Fruit fly (Drosophila melanogaster): ENCODE measurements around the gene CG4709.

The CG4709 gene

DNA sequence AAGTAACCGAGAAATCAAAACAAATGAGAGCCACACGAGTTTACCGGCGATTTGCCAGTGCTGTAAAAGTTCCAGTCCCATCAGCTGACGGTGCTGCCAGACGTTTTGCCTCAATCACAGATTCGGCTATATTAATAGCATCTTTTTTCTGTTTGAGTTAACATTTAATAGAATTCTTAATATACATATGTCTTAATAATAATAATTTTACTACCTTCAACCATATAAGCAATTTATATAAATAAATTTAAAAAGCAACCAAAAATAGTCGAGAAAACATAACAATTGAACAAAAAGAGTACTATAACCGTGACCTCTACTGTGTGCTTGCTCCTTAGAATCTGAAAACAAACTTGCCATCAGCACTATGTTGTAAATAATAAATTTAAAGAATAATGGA, at the start of gene CG4709, which contains the start of gene CG13126:
Gene CG4709, plus strand, starts transcription at position 207 of the 400 bp plus-strand sequence.
Gene CG13126, minus strand, starts transcription at position 63 of the 400 bp plus-strand sequence.
- TF ChIP-seq psq (optimal IDR thresholded peaks at IDR 0.05) (no peak), usp (GFP tag; optimal IDR thresholded peaks at IDR 0.05) (no peak), CG8478 (optimal IDR thresholded peaks at IDR 0.05) (no peak), Dll (optimal IDR thresholded peaks at IDR 0.05) (no peak), pan (optimal IDR thresholded peaks at IDR 0.05) (no peak), EcR (GFP tag; optimal IDR thresholded peaks at IDR 0.05) (no peak)

DNA sequence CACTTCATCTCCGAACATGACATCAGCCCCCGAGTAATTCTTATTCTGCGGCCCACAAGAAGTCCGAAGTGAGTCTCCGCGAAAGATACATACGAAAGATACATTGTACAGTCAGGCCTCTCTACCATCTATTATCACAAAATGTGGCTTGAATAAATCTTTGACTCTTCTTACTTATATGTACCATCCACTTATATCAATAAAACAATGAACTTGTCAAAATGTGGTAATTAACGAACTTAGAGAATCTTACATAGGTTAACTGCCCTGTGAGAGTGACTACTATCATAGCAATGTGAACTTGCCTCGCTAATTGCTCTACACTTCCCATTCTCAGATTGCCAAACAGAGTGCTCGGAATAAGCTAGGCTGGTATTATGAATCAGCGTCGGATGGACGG, 47.5 kb upstream of the CG4709 start:
- TF ChIP-seq EcR (GFP tag; optimal IDR thresholded peaks at IDR 0.05), result no peak
- TF ChIP-seq psq (optimal IDR thresholded peaks at IDR 0.05), result no peak
- no peak for TF ChIP-seq CG8478 (optimal IDR thresholded peaks at IDR 0.05)
- no peak for TF ChIP-seq Dll (optimal IDR thresholded peaks at IDR 0.05)
- no peak for TF ChIP-seq usp (GFP tag; optimal IDR thresholded peaks at IDR 0.05)
- no peak for TF ChIP-seq pan (optimal IDR thresholded peaks at IDR 0.05)

DNA sequence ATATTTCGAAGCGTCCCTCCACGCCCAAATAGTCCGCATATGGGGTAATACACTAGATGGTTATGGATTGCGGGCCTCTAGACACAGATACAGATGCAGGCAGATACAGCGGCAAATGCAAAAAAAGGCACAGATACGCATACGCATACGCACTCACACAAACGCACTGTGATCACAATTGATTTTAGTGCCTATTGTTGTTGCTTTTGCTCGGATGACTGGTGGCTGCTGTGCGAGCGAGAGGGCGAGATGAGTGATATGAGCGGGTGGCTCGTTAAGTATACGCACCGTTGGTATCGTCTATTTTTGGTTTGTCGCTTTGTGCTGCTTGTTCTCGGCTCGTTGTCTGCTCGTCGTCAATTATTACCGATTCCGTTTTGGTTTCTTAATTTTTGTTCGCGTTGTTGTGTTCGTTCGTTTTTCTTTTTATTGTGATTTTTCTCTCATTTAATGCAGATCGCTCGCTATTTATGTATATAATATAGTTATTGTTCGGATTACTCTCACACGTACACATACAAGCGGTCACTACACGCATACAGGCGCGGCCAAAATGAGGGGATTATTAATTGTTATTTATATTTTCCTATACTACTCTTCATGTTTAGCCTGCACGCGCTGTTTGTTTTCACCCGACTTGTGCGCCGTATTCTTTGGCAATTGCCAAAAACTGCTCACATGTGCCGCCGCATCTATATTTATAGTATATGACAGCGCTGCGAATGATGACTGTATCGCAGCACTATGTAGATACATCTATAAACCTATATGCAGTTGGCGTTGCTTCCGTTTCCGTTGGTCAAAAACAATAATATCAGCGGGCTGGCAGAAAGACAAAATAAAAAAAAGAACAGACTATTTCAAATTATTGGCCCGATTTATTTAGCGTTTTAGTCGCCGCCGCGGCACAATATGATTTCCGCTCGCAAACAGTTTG, 46.5 kb upstream of the CG4709 start:
- no peak for TF ChIP-seq CG8478 (optimal IDR thresholded peaks at IDR 0.05)
- no peak for TF ChIP-seq psq (optimal IDR thresholded peaks at IDR 0.05)
- TF ChIP-seq usp (GFP tag; optimal IDR thresholded peaks at IDR 0.05), result no peak
- no peak for TF ChIP-seq EcR (GFP tag; optimal IDR thresholded peaks at IDR 0.05)
- no peak for TF ChIP-seq Dll (optimal IDR thresholded peaks at IDR 0.05)
- TF ChIP-seq pan (optimal IDR thresholded peaks at IDR 0.05), result no peak

DNA sequence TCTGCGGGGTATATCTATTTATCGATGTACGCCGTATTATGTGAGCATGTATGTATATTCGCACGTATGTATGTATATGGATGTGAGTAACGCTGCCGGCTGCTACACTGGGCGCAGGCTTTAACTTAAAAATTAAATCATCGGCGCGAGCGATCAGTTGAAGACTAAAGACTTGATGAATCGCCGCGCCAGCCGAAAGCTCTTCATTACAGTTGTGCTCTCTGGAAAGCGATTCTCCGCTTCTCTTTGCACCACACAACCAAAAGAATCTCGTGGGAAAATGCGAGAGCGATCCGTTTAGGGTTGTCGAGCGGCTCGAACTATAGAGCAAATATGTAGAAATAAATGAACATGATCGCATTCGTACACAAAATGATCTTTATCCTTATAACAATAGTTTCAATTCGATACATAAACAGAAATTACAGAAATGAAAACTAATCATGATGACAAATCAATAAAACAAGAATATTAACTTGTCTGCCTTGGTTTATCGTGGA, 45.6 kb upstream of the CG4709 start, which contains the start of gene CG13124:
Gene CG13124, minus strand, starts transcription at position 166 of the 500 bp plus-strand sequence.
- TF ChIP-seq Dll (optimal IDR thresholded peaks at IDR 0.05) (no peak), usp (GFP tag; optimal IDR thresholded peaks at IDR 0.05) (no peak), EcR (GFP tag; optimal IDR thresholded peaks at IDR 0.05) (no peak), psq (optimal IDR thresholded peaks at IDR 0.05) (no peak), pan (optimal IDR thresholded peaks at IDR 0.05) (no peak), CG8478 (optimal IDR thresholded peaks at IDR 0.05) (no peak)

DNA sequence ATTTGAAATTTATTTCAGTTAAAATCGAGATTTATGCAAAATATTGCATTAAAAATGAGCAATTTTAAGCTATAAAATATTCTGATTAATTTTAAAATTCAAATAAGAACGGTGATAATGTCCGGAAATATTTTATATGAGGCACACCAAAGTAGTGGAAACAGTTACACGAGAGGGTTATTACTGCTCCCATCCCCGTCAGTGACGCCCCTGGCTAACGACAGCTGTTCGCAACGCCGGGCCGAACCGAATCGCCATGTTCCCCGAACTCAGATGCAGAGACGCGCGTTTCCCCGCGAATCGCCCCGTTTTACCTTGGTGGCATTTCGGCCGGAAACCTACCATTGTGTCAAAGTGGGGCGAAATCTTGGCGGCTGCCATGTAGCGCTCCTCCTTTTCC, 42.3 kb upstream of the CG4709 start:
- TF ChIP-seq usp (GFP tag; optimal IDR thresholded peaks at IDR 0.05), result no peak
- no peak for TF ChIP-seq psq (optimal IDR thresholded peaks at IDR 0.05)
- no peak for TF ChIP-seq EcR (GFP tag; optimal IDR thresholded peaks at IDR 0.05)
- TF ChIP-seq CG8478 (optimal IDR thresholded peaks at IDR 0.05), result no peak
- TF ChIP-seq pan (optimal IDR thresholded peaks at IDR 0.05), result no peak
- no peak for TF ChIP-seq Dll (optimal IDR thresholded peaks at IDR 0.05)

DNA sequence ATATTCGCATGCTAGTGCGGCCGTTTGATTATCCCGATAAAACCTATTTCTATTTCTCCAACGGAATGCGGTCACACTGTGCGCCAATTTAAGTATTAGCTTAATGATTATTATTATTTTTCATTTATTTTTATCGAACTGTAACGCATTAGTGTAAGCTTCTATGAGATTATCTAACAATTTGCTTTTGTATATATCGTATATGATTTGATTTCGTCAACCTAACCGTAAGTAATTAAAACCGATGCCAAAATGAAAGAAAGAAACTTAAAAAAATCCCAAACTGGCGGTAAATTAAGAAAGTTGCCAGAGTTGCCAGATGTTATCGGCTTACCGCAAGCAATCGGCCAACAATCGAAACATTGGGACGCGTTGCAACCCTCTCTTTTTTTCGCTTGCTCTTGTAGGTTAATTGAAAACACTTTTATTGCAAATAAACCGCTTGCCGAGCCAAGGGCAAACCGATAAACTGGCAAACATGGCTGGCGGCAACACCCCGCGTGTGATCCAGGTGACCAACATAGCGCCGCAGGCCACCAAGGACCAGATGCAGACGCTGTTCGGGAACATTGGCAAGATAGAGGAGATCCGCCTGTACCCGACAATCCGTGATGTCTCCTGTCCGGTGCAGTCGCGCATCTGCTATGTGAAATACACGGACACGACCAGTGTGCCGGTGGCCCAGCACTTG, 41.4 kb upstream of the CG4709 start, which contains the start of the genes Etl1 and Srp54:
Gene Etl1, minus strand, starts transcription at position 39 of the 691 bp plus-strand sequence.
Gene Srp54, plus strand, starts transcription at position 342 of the 691 bp plus-strand sequence.
- TF ChIP-seq psq (optimal IDR thresholded peaks at IDR 0.05), result no peak
- no peak for TF ChIP-seq pan (optimal IDR thresholded peaks at IDR 0.05)
- no peak for TF ChIP-seq usp (GFP tag; optimal IDR thresholded peaks at IDR 0.05)
- TF ChIP-seq EcR (GFP tag; optimal IDR thresholded peaks at IDR 0.05), result no peak
- no peak for TF ChIP-seq Dll (optimal IDR thresholded peaks at IDR 0.05)
- no peak for TF ChIP-seq CG8478 (optimal IDR thresholded peaks at IDR 0.05)

DNA sequence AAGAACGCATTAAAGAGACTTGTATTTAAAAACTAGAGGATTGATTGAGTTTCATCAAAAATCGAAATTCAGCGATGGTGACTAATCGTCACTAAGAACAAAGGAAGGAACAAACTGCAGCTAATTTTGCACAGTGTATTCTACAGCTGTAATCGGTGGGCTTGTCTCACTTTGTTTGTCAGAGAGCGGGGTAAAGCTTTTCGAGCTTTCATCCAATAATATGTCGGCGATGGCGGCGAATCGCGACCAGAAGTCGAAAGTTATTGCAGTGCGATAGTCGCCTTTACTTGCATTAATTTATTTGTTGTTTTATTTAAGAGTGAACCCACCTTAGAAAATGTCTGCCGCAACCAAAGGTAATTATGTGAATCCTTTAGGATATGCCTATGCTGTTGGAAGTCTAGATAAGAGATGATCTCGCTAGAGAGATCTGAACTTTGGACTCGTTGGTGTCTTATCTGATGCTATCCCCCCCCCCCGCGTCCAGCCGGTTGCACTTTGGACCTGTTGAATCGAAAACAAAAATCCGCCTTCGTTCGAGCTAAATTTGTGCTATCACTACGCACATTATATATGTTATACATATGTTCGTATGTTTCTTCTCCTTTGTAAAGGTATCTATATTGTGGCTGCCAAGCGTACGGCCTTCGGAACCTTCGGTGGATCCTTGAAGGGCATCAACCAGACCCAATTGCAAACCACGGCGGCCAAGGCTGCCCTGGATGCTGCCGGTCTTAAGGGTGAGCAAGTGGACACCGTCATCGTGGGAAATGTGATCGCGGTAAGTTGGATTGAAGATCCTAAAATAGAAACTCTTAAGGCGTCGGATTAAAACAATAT, 38.9 kb upstream of the CG4709 start, which contains the start of gene yip2:
Gene yip2, plus strand, starts transcription at position 243 of the 840 bp plus-strand sequence.
- TF ChIP-seq CG8478 (optimal IDR thresholded peaks at IDR 0.05), result no peak
- TF ChIP-seq usp (GFP tag; optimal IDR thresholded peaks at IDR 0.05), result no peak

DNA sequence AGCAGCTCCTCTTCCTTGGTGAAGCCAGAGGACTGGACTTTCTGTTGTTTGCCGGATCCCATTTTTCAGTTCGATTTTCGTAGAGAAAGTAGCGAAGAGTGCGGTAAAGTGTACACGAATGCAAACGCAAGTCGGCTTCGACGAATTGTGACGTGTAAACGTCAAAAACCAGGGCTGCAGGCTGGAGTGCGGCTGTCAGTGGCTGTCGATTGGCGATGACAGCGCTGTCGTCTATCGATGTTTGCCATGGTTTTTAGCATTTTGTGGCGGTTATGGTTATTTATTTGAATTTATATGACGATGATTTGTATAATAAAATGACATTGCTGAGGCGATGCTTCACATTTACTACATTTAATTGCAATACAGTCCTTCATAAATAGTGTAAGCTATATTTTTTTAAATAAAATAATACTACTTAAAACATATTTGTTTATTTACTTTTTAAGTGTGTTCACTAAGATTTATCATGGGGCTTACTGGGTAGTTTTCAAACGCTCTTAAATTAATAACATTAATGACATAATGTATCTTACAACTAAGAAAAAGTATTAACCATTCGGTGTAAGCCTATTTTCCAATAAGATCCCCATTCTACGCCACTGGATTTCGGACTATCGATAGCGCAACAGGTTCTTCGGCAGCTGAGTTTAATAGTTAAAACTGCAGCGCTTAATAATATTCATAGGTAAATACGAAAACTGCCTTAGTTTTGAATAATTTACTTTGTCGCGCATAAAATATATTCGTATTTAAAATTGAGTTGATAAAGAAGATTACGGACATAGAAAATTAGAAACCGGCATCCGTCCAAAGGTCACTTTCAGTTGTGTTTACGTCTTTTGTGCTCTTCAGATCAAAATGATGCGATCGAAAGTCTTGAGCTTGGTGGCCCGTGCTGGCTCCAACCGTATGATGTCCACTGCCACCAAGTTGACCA, 35.8 kb upstream of the CG4709 start, which contains the start of the genes CG5885 and CG4598:
Gene CG5885, minus strand, starts transcription at position 311 of the 940 bp plus-strand sequence.
Gene CG4598, plus strand, starts transcription at position 599 of the 940 bp plus-strand sequence.
- TF ChIP-seq Dll (optimal IDR thresholded peaks at IDR 0.05) (no peak), psq (optimal IDR thresholded peaks at IDR 0.05) (no peak), EcR (GFP tag; optimal IDR thresholded peaks at IDR 0.05) (no peak), CG8478 (optimal IDR thresholded peaks at IDR 0.05) (no peak), pan (optimal IDR thresholded peaks at IDR 0.05) (no peak), usp (GFP tag; optimal IDR thresholded peaks at IDR 0.05) (no peak)

DNA sequence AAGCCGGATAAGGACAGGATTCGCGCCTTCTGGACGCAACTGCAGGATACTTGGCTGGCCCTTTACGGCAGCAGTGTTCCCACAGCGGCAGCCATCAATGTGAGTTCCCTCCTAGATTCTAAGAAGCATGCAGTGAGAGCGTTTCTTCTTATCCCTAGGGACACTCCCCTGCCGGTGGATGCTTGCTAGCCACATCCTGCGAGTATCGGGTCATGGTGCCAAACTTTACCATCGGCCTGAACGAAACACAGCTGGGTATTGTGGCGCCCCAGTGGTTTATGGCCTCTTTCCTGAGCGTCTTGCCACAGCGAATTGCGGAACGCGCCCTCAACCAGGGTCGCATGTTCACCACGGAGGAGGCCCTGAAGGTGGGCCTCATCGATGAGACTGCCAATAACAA, 34.9 kb upstream of the CG4709 start:
- TF ChIP-seq Dll (optimal IDR thresholded peaks at IDR 0.05), result no peak
- TF ChIP-seq CG8478 (optimal IDR thresholded peaks at IDR 0.05), result no peak
- TF ChIP-seq EcR (GFP tag; optimal IDR thresholded peaks at IDR 0.05), result no peak
- TF ChIP-seq psq (optimal IDR thresholded peaks at IDR 0.05), result no peak
- no peak for TF ChIP-seq pan (optimal IDR thresholded peaks at IDR 0.05)
- no peak for TF ChIP-seq usp (GFP tag; optimal IDR thresholded peaks at IDR 0.05)

DNA sequence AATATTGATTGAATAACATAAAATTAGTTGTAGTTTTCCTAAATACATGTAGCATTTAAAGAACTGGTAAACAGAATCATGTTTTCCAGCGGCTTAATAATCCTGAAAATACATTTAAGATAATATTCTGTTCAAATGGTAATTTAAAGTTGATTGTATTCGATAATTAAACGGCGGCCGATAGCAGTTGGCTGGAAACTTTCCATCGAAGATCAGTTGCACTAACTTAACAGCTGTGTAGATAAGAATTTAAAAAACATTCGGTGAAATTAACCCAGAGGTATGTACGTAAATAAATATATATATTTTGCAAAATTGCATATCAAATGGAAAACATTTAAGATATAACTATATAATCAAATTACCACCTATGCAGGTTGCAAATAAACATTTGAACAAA, 34.2 kb upstream of the CG4709 start, which contains the start of gene CG4594:
Gene CG4594, plus strand, starts transcription at position 212 of the 400 bp plus-strand sequence.
- TF ChIP-seq Dll (optimal IDR thresholded peaks at IDR 0.05) (no peak), usp (GFP tag; optimal IDR thresholded peaks at IDR 0.05) (no peak), CG8478 (optimal IDR thresholded peaks at IDR 0.05) (no peak), EcR (GFP tag; optimal IDR thresholded peaks at IDR 0.05) (no peak), psq (optimal IDR thresholded peaks at IDR 0.05) (no peak), pan (optimal IDR thresholded peaks at IDR 0.05) (no peak)

Measured in whole organism.